Fruit fly (Drosophila melanogaster): ENCODE measurements around the gene Sfp24Bd.

dm6 chr2L:3629466-3629865, 39.5 kb downstream of the Sfp24Bd start:
- TF ChIP-seq CG11294 (GFP tag; IDR thresholded peaks at IDR 0.05): peak; percentile 25; the same call in 1 of the 2 replicates
- no peak for TF ChIP-seq CG6276 (GFP tag; optimal IDR thresholded peaks at IDR 0.05)
- TF ChIP-seq Sox102F (GFP tag; optimal IDR thresholded peaks at IDR 0.05): peak; percentile 77
- TF ChIP-seq CG9139 (GFP tag; optimal IDR thresholded peaks at IDR 0.05): peak; percentile 83
- peak; percentile 65 for TF ChIP-seq CG7368 (GFP tag; optimal IDR thresholded peaks at IDR 0.05)
- TF ChIP-seq Hr4 (GFP tag; optimal IDR thresholded peaks at IDR 0.05): peak; percentile 26
- TF ChIP-seq Gug (GFP tag; IDR thresholded peaks at IDR 0.05): no peak
